Worm (Caenorhabditis elegans) whole organism, L1 larva: ENCODE data around the gene nhr-25.
A peak's percentile ranks its signal among the peaks of the same experiment; 100 is the strongest.

Experiments
- Y116A8C.19 ChIP-seq: sonication (generic microtip); optimal IDR thresholded peaks from 2 replicates; lab custom pipeline; 2016; ENCODE audit warnings: missing compliant biosample characterization, missing genetic modification characterization, borderline replicate concordance
- aha-1 ChIP-seq: fragments of 150-350 bp; optimal IDR thresholded peaks from 2 replicates; lab custom pipeline; 2014; ENCODE audit warnings: missing biosample characterization, missing genetic modification characterization
- ama-1 ChIP-seq: fragments of 150-350 bp; optimal IDR thresholded peaks from 2 replicates; lab custom pipeline; 2014
- blmp-1 ChIP-seq: fragments of 150-350 bp; optimal IDR thresholded peaks from 2 replicates; lab custom pipeline; 2014; ENCODE audit warnings: missing biosample characterization, missing genetic modification characterization
- ceh-63 ChIP-seq: fragments of 200-800 bp; sonication (Bioruptor generic); optimal IDR thresholded peaks from 2 replicates; lab custom pipeline; 2018; ENCODE audit warnings: mild to moderate bottlenecking, missing genetic modification characterization, missing compliant biosample characterization
- ceh-82 ChIP-seq, 3 experiments: fragments of 150-350 bp in 1 of 3; sonication (generic microtip) in 2 of 3; optimal IDR thresholded peaks; 2 replicates each; lab custom pipeline; 2014 to 2017; ENCODE audit warnings: missing biosample characterization in 3 of 3, missing genetic modification characterization in 3 of 3
- ceh-88 ChIP-seq: fragments of 200-800 bp; sonication (Bioruptor generic); IDR thresholded peaks from 2 replicates; pipeline ENCODE4 v1.3.6; 2022; ENCODE audit warnings: missing genetic modification characterization, missing compliant biosample characterization
- ces-1 ChIP-seq: fragments of 150-350 bp; optimal IDR thresholded peaks from 2 replicates; lab custom pipeline; 2014; ENCODE audit warnings: missing biosample characterization, missing genetic modification reagents, missing genetic modification characterization
- dsc-1 ChIP-seq: sonication (generic microtip); optimal IDR thresholded peaks from 2 replicates; lab custom pipeline; 2016; ENCODE audit warnings: mild to moderate bottlenecking, missing genetic modification characterization, missing compliant biosample characterization
- efl-1 ChIP-seq, 4 experiments: fragments of 150-350 bp; optimal IDR thresholded peaks in 3 of 4; peaks in 1 of 4; 1 replicate in 1 of 4; 2 replicates in 3 of 4; lab custom pipeline; 2014; ENCODE audit warnings: missing biosample characterization in 2 of 4, missing genetic modification characterization in 2 of 4, missing genetic modification reagents in 2 of 4
- efl-3 ChIP-seq: fragments of 200-800 bp; sonication (Bioruptor generic); optimal IDR thresholded peaks from 2 replicates; lab custom pipeline; 2018; ENCODE audit warnings: mild to moderate bottlenecking, missing genetic modification characterization, missing compliant biosample characterization
- elt-2 ChIP-seq: sonication (generic microtip); optimal IDR thresholded peaks from 2 replicates; lab custom pipeline; 2016; ENCODE audit warnings: missing genetic modification characterization, mild to moderate bottlenecking, inconsistent platforms, missing compliant biosample characterization, missing genetic modification reagents
- elt-3 ChIP-seq, 6 experiments: fragments of 150-350 bp in 1 of 6; sonication (generic microtip); optimal IDR thresholded peaks; 2 replicates each; lab custom pipeline; 2017 to 2018; ENCODE audit warnings: missing biosample characterization in 6 of 6, missing genetic modification characterization in 6 of 6, inconsistent platforms in 1 of 6
- fkh-4 ChIP-seq: sonication (generic microtip); optimal IDR thresholded peaks from 2 replicates; lab custom pipeline; 2016; ENCODE audit warnings: missing compliant biosample characterization, missing genetic modification characterization, borderline replicate concordance
- fkh-8 ChIP-seq: sonication (generic microtip); optimal IDR thresholded peaks from 2 replicates; lab custom pipeline; 2016; ENCODE audit warnings: mild to moderate bottlenecking, missing genetic modification characterization, missing compliant biosample characterization
- fos-1 ChIP-seq: fragments of 150-350 bp; optimal IDR thresholded peaks from 2 replicates; lab custom pipeline; 2014; ENCODE audit warnings: missing biosample characterization, missing genetic modification characterization
- grh-1 ChIP-seq: fragments of 200-800 bp; sonication (Bioruptor generic); IDR thresholded peaks from 2 replicates; pipeline ENCODE4 v1.3.6; 2022; ENCODE audit warnings: missing genetic modification reagents, missing genetic modification characterization, missing compliant biosample characterization
- hlh-17 ChIP-seq: fragments of 200-800 bp; sonication (Bioruptor generic); optimal IDR thresholded peaks from 2 replicates; lab custom pipeline; 2018; ENCODE audit warnings: missing genetic modification characterization, mild to moderate bottlenecking, missing compliant biosample characterization, moderate library complexity, borderline replicate concordance
- irx-1 ChIP-seq: sonication (generic microtip); optimal IDR thresholded peaks from 2 replicates; lab custom pipeline; 2016; ENCODE audit warnings: missing genetic modification characterization, missing compliant biosample characterization
- isw-1 ChIP-seq: fragments of 200-800 bp; sonication (Bioruptor generic); IDR thresholded peaks from 2 replicates; pipeline ENCODE4 v1.3.6; 2022; ENCODE audit warnings: missing genetic modification characterization, missing compliant biosample characterization
- jun-1 ChIP-seq: fragments of 150-350 bp; optimal IDR thresholded peaks from 2 replicates; lab custom pipeline; 2014; ENCODE audit warnings: missing biosample characterization, missing genetic modification reagents, missing genetic modification characterization
- lin-13 ChIP-seq: fragments of 150-350 bp; optimal IDR thresholded peaks from 2 replicates; lab custom pipeline; 2014; ENCODE audit warnings: missing biosample characterization, missing genetic modification reagents, missing genetic modification characterization
- lin-14 ChIP-seq: fragments of 200-800 bp; sonication (Bioruptor generic); optimal IDR thresholded peaks from 2 replicates; lab custom pipeline; 2018; ENCODE audit warnings: mild to moderate bottlenecking, missing genetic modification characterization, moderate library complexity, missing compliant biosample characterization
- lin-15B ChIP-seq: fragments of 150-350 bp; sonication (generic microtip); optimal IDR thresholded peaks from 3 replicates; lab custom pipeline; 2014; ENCODE audit warnings: missing biosample characterization, missing genetic modification characterization
- lin-39 ChIP-seq: fragments of 150-350 bp; optimal IDR thresholded peaks from 2 replicates; lab custom pipeline; 2014; ENCODE audit warnings: missing biosample characterization, missing genetic modification reagents, missing genetic modification characterization
- mab-9 ChIP-seq: fragments of 200-800 bp; sonication (Bioruptor generic); IDR thresholded peaks from 2 replicates; pipeline ENCODE4 v1.3.6; 2022; ENCODE audit warnings: missing genetic modification reagents, missing genetic modification characterization, missing compliant biosample characterization
- mdl-1 ChIP-seq, 2 experiments: fragments of 150-350 bp; optimal IDR thresholded peaks; 2 replicates each; lab custom pipeline; 2014 to 2017; ENCODE audit warnings: missing biosample characterization in 2 of 2, missing genetic modification characterization in 2 of 2, inconsistent platforms in 1 of 2
- mep-1 ChIP-seq: fragments of 150-350 bp; optimal IDR thresholded peaks from 2 replicates; lab custom pipeline; 2014; ENCODE audit warnings: missing biosample characterization, missing genetic modification characterization
- nhr-11 ChIP-seq: fragments of 150-350 bp; optimal IDR thresholded peaks from 2 replicates; lab custom pipeline; 2014; ENCODE audit warnings: missing biosample characterization, missing genetic modification characterization
- nhr-19 ChIP-seq: fragments of 200-800 bp; sonication (Bioruptor generic); conservative IDR thresholded peaks from 2 replicates; pipeline ENCODE4 v1.3.6; 2022; ENCODE audit warnings: missing genetic modification characterization, missing compliant biosample characterization
- nhr-20 ChIP-seq: sonication (generic microtip); optimal IDR thresholded peaks from 2 replicates; lab custom pipeline; 2016; ENCODE audit warnings: mild to moderate bottlenecking, missing genetic modification characterization, missing compliant biosample characterization
- nhr-237 ChIP-seq: fragments of 150-350 bp; optimal IDR thresholded peaks from 2 replicates; lab custom pipeline; 2014; ENCODE audit warnings: missing biosample characterization, missing genetic modification characterization
- nhr-47 ChIP-seq: sonication (generic microtip); optimal IDR thresholded peaks from 2 replicates; lab custom pipeline; 2016; ENCODE audit warnings: mild to moderate bottlenecking, missing genetic modification characterization, moderate library complexity, missing compliant biosample characterization
- nhr-90 ChIP-seq: sonication (generic microtip); optimal IDR thresholded peaks from 2 replicates; lab custom pipeline; 2016; ENCODE audit warnings: mild to moderate bottlenecking, missing genetic modification characterization, missing compliant biosample characterization; ENCODE audit not compliant: poor library complexity
- pqm-1 ChIP-seq: sonication (generic microtip); optimal IDR thresholded peaks from 3 replicates; lab custom pipeline; 2017; ENCODE audit warnings: missing biosample characterization, missing genetic modification characterization
- rnt-1 ChIP-seq: sonication (generic microtip); optimal IDR thresholded peaks from 2 replicates; lab custom pipeline; 2016; ENCODE audit warnings: mild to moderate bottlenecking, missing genetic modification characterization, moderate library complexity, missing compliant biosample characterization
- skn-1 ChIP-seq: fragments of 150-350 bp; optimal IDR thresholded peaks from 2 replicates; lab custom pipeline; 2014; ENCODE audit warnings: missing biosample characterization, missing genetic modification characterization
- snu-23 ChIP-seq: sonication (generic microtip); optimal IDR thresholded peaks from 2 replicates; lab custom pipeline; 2016; ENCODE audit warnings: missing genetic modification characterization, missing compliant biosample characterization
- sptf-1 ChIP-seq: fragments of 150-350 bp; optimal IDR thresholded peaks from 2 replicates; lab custom pipeline; 2014; ENCODE audit warnings: missing biosample characterization, missing genetic modification characterization
- sup-37 ChIP-seq: fragments of 200-800 bp; sonication (Bioruptor generic); optimal IDR thresholded peaks from 2 replicates; lab custom pipeline; 2018; ENCODE audit warnings: mild to moderate bottlenecking, missing genetic modification characterization, missing compliant biosample characterization
- tbx-2 ChIP-seq: sonication (generic microtip); optimal IDR thresholded peaks from 2 replicates; lab custom pipeline; 2016; ENCODE audit warnings: missing genetic modification characterization, missing compliant biosample characterization
- tlp-1 ChIP-seq: fragments of 150-350 bp; optimal IDR thresholded peaks from 2 replicates; lab custom pipeline; 2014; ENCODE audit warnings: missing biosample characterization, missing genetic modification characterization
- unc-130 ChIP-seq: fragments of 150-350 bp; optimal IDR thresholded peaks from 2 replicates; lab custom pipeline; 2017; ENCODE audit warnings: missing biosample characterization, missing genetic modification characterization, inconsistent platforms
- unc-62 ChIP-seq: fragments of 150-350 bp; optimal IDR thresholded peaks from 2 replicates; lab custom pipeline; 2014; ENCODE audit warnings: missing biosample characterization, missing genetic modification reagents, missing genetic modification characterization
- unc-86 ChIP-seq: sonication (generic microtip); optimal IDR thresholded peaks from 2 replicates; lab custom pipeline; 2016; ENCODE audit warnings: missing genetic modification characterization, missing compliant biosample characterization
- unc-98 ChIP-seq: fragments of 200-800 bp; sonication (Bioruptor generic); IDR thresholded peaks from 2 replicates; pipeline ENCODE4 v1.3.6; 2022; ENCODE audit warnings: missing genetic modification characterization, missing compliant biosample characterization
- vab-15 ChIP-seq: sonication (generic microtip); optimal IDR thresholded peaks from 2 replicates; lab custom pipeline; 2017; ENCODE audit warnings: missing genotype, mild to moderate bottlenecking, missing genetic modification characterization, missing compliant biosample characterization
- xbp-1 ChIP-seq: sonication (generic microtip); optimal IDR thresholded peaks from 2 replicates; lab custom pipeline; 2016; ENCODE audit warnings: missing genetic modification characterization, missing compliant biosample characterization
- zip-4 ChIP-seq: fragments of 200-800 bp; sonication (Bioruptor generic); optimal IDR thresholded peaks from 2 replicates; lab custom pipeline; 2018; ENCODE audit warnings: mild to moderate bottlenecking, missing genetic modification characterization, moderate library complexity, missing compliant biosample characterization
- ztf-11 ChIP-seq, 2 experiments: sonication (generic microtip); optimal IDR thresholded peaks; 2 replicates each; lab custom pipeline; 2016 to 2017; ENCODE audit warnings: missing genetic modification characterization in 2 of 2, missing biosample characterization in 1 of 2, missing compliant biosample characterization in 1 of 2

The nhr-25 gene

DNA sequence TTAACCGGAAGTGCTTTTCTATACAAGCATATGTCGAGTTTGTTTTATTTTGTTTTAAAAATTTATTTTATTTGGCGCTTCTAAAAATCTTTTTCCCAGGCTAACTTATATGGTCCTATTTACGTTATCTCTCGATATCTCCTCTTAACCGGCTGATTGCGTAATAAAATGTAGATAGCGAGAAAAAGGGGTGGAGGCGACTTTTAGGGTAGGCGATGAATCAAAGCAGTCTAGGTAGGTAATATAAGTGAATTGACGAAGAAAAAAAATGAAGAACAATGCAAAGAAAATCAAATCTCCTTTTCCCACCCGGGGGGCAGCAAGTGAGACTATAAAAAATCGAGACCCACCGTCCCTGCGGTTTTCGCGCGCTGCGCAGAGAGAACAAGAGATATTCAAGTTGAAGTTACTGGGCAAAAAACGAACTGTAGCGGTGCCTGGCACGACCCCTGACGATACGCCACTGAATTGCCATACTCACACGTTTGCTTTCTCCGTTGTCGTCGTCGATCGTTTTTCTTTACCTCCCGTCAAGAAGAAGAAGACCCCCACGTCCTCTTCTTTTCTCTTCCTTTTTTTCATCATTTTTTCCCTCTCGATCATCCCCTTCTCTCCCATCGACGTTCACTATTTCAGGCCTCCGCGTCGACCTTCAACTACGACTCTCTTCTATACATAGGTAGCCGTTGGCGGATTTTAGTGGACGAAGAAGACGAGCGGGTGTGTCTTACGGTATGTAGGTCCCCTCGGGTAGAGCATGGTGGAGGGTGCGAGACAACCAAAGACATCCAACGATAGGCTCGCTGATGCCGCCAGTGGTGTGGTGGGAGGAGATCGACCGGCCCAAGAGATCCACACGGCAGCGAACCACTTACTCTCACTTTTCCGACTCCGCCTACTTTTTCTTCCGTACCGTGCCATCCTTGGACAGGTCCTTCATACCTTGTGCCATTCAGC is at the start of gene nhr-25:
Gene nhr-25, plus strand, starts transcription at position 637 of the 957 bp plus-strand sequence.
- TF ChIP-seq tlp-1 (tag; lab: Kevin White, UChicago) (no peak), irx-1 (tag; lab: Kevin White, UChicago) (peak; percentile 17), mab-9 (no peak), ztf-11 (tag; optimal IDR thresholded peaks at IDR 0.05; lab: Kevin White, UChicago) (no peak), xbp-1 (tag; lab: Kevin White, UChicago) (no peak), Y116A8C.19 (tag; lab: Kevin White, UChicago) (no peak), snu-23 (GFP tag; lab: Kevin White, UChicago) (peak; percentile 63), sptf-1 (tag; lab: Kevin White, UChicago) (no peak), zip-4 (no peak), lin-39 (no peak), skn-1 (tag; lab: Kevin White, UChicago) (no peak), nhr-90 (tag; lab: Kevin White, UChicago) (peak; percentile 55), isw-1 (no peak), mep-1 (tag; lab: Kevin White, UChicago) (no peak), unc-98 (no peak), lin-14 (GFP tag; lab: Kevin White, UChicago) (peak; percentile 84), rnt-1 (tag; lab: Kevin White, UChicago) (no peak), elt-3 (tag; optimal IDR thresholded peaks at IDR 0.05; lab: Kevin White, UChicago) (peak in 3 of 6 experiments; percentile 20 to 42 (median 22)), tbx-2 (tag; lab: Kevin White, UChicago) (peak; percentile 19), nhr-237 (no peak), lin-15B (tag; lab: Kevin White, UChicago) (no peak), ceh-63 (GFP tag; lab: Kevin White, UChicago) (no peak), vab-15 (tag; lab: Kevin White, UChicago) (no peak), unc-130 (tag; lab: Kevin White, UChicago) (no peak), nhr-20 (peak; percentile 73), mdl-1 (tag; optimal IDR thresholded peaks at IDR 0.05; lab: Kevin White, UChicago) (peak in 1 of 2 experiments; percentile 18), pqm-1 (tag; lab: Kevin White, UChicago) (no peak), unc-62 (GFP tag; lab: Kevin White, UChicago) (no peak), ces-1 (GFP tag; lab: Kevin White, UChicago) (no peak), ceh-88 (no peak), nhr-11 (no peak), fkh-8 (tag; lab: Kevin White, UChicago) (no peak), efl-3 (GFP tag; lab: Kevin White, UChicago) (no peak), aha-1 (tag; lab: Kevin White, UChicago) (no peak), jun-1 (no peak), hlh-17 (no peak), nhr-47 (tag; lab: Kevin White, UChicago) (peak; percentile 43), dsc-1 (no peak), ama-1 (no peak), unc-86 (tag; lab: Kevin White, UChicago) (no peak), sup-37 (GFP tag; lab: Kevin White, UChicago) (no peak), lin-13 (GFP tag; lab: Kevin White, UChicago) (no peak), efl-1 (optimal IDR thresholded peaks at IDR 0.05; lab: Kevin White, UChicago) (no peak), efl-1 (GFP tag; optimal IDR thresholded peaks at IDR 0.05 in 1 of 2; lab: Kevin White, UChicago) (peak in 1 of 2 experiments; percentile 51), blmp-1 (tag; lab: Kevin White, UChicago) (peak; percentile 88), fos-1 (no peak), elt-2 (tag; lab: Kevin White, UChicago) (no peak), nhr-19 (peak; percentile 22; the same call in 1 of the 2 replicates), grh-1 (peak; percentile 68), fkh-4 (tag; lab: Kevin White, UChicago) (no peak), ceh-82 (tag; optimal IDR thresholded peaks at IDR 0.05; lab: Kevin White, UChicago) (no peak)
